Fruit fly (Drosophila melanogaster): Measurements from ENCODE around the gene blot.

- TF ChIP-seq EcR (GFP tag; optimal IDR thresholded peaks at IDR 0.05) (no peak), usp (GFP tag; optimal IDR thresholded peaks at IDR 0.05) (no peak), pan (optimal IDR thresholded peaks at IDR 0.05) (no peak), psq (optimal IDR thresholded peaks at IDR 0.05) (no peak), CG8478 (optimal IDR thresholded peaks at IDR 0.05) (no peak)
Measured at dm6 chr3L:17361925-17362324, 59.4 kb downstream of the blot start.

All from whole organism.